Fruit fly (Drosophila melanogaster) whole organism, embryonic: Measurements from ENCODE around the gene Rdl.

ENCODE experiments used
- CG10565 ChIP-seq: fragments of 200-800 bp; sonication (Bioruptor generic); optimal IDR thresholded peaks from 3 replicates; lab custom pipeline; 2016; ENCODE audit warnings: missing biosample characterization, mild to moderate bottlenecking, missing genetic modification characterization
- CG13424 ChIP-seq: fragments of 200-800 bp; sonication (Bioruptor generic); optimal IDR thresholded peaks from 2 replicates; lab custom pipeline; 2019; ENCODE audit warnings: missing biosample characterization, mild to moderate bottlenecking, missing genetic modification characterization, moderate library complexity
- CG15479 ChIP-seq: fragments of 200-800 bp; sonication (Bioruptor generic); optimal IDR thresholded peaks from 3 replicates; lab custom pipeline; 2019; ENCODE audit warnings: missing biosample characterization, mild to moderate bottlenecking, missing genetic modification characterization, moderate library complexity
- CG15601 ChIP-seq: fragments of 200-800 bp; sonication (Bioruptor generic); optimal IDR thresholded peaks from 3 replicates; lab custom pipeline; 2019; ENCODE audit warnings: missing biosample characterization, mild to moderate bottlenecking, missing genetic modification characterization, moderate library complexity
- CG15696 ChIP-seq: fragments of 200-800 bp; sonication (Bioruptor generic); optimal IDR thresholded peaks from 2 replicates; lab custom pipeline; 2019; ENCODE audit warnings: missing biosample characterization, mild to moderate bottlenecking, missing genetic modification characterization, moderate library complexity
- CG17829 ChIP-seq: fragments of 200-800 bp; optimal IDR thresholded peaks from 2 replicates; lab custom pipeline; 2019; ENCODE audit warnings: missing biosample characterization, mild to moderate bottlenecking, missing genetic modification characterization, moderate library complexity
- CG18599 ChIP-seq: fragments of 200-800 bp; sonication (Bioruptor generic); optimal IDR thresholded peaks from 3 replicates; lab custom pipeline; 2017; ENCODE audit warnings: missing biosample characterization, missing genetic modification characterization, mild to moderate bottlenecking, moderate library complexity, missing genetic modification reagents
- CG18619 ChIP-seq: fragments of 200-800 bp; sonication (Bioruptor generic); optimal IDR thresholded peaks from 3 replicates; lab custom pipeline; 2017; ENCODE audit warnings: missing biosample characterization, mild to moderate bottlenecking, missing genetic modification characterization
- CG2120 ChIP-seq: fragments of 200-800 bp; sonication (Bioruptor generic); optimal IDR thresholded peaks from 3 replicates; lab custom pipeline; 2016; ENCODE audit warnings: missing biosample characterization, missing genetic modification characterization
- CG2678 ChIP-seq: fragments of 200-800 bp; sonication (Bioruptor generic); optimal IDR thresholded peaks from 3 replicates; lab custom pipeline; 2019; ENCODE audit warnings: missing biosample characterization, mild to moderate bottlenecking, missing genetic modification characterization, moderate library complexity
- CG3281 ChIP-seq: fragments of 200-800 bp; sonication (Bioruptor generic); optimal IDR thresholded peaks from 3 replicates; lab custom pipeline; 2017; ENCODE audit warnings: missing biosample characterization, mild to moderate bottlenecking, missing genetic modification characterization
- CG34224 ChIP-seq: fragments of 200-800 bp; sonication (Bioruptor generic); IDR thresholded peaks from 3 replicates; pipeline ENCODE4 v1.3.6; 2022; ENCODE audit warnings: missing biosample characterization, missing genetic modification characterization; ENCODE audit not compliant: partially characterized antibody
- CG5245 ChIP-seq: fragments of 200-800 bp; sonication (Bioruptor generic); optimal IDR thresholded peaks from 3 replicates; lab custom pipeline; 2016; ENCODE audit warnings: missing biosample characterization, missing genetic modification characterization
- CG9215 ChIP-seq: fragments of 200-800 bp; sonication (Bioruptor generic); IDR thresholded peaks from 2 replicates; pipeline ENCODE4 v1.3.6; 2022; ENCODE audit warnings: missing biosample characterization, missing genetic modification characterization
- CTCF ChIP-seq: fragments of 200-800 bp; sonication (Bioruptor generic); optimal IDR thresholded peaks from 2 replicates; lab custom pipeline; 2017; ENCODE audit warnings: missing biosample characterization, mild to moderate bottlenecking, missing genetic modification characterization, moderate library complexity
- Deaf1 ChIP-seq: fragments of 200-800 bp; optimal IDR thresholded peaks from 3 replicates; lab custom pipeline; 2019; ENCODE audit warnings: missing biosample characterization, mild to moderate bottlenecking, missing genetic modification characterization, moderate library complexity
- Hey ChIP-seq: fragments of 200-800 bp; sonication (Bioruptor generic); optimal IDR thresholded peaks from 3 replicates; lab custom pipeline; 2018; ENCODE audit warnings: missing biosample characterization, mild to moderate bottlenecking, missing genetic modification characterization
- Hmr ChIP-seq: fragments of 200-800 bp; sonication (Bioruptor generic); optimal IDR thresholded peaks from 3 replicates; lab custom pipeline; 2017; ENCODE audit warnings: mild to moderate bottlenecking, missing biosample characterization, missing genetic modification reagents, missing genetic modification characterization
- Hr39 ChIP-seq: fragments of >200 bp; optimal IDR thresholded peaks from 2 replicates; lab custom pipeline; 2017
- Med ChIP-seq: fragments of 200-800 bp; sonication (Bioruptor generic); peaks from one replicate; lab custom pipeline; 2016; ENCODE audit warnings: missing biosample characterization, missing genetic modification characterization, mild to moderate bottlenecking, inconsistent platforms, moderate library complexity
- Meics ChIP-seq: fragments of 200-800 bp; sonication (Bioruptor generic); optimal IDR thresholded peaks from 2 replicates; lab custom pipeline; 2017; ENCODE audit warnings: missing biosample characterization, mild to moderate bottlenecking, missing genetic modification characterization
- NK7.1 ChIP-seq: fragments of 200-800 bp; sonication (Bioruptor generic); optimal IDR thresholded peaks from 3 replicates; lab custom pipeline; 2016; ENCODE audit warnings: missing biosample characterization, missing genetic modification characterization
- Ravus ChIP-seq: fragments of 200-800 bp; sonication (Bioruptor generic); IDR thresholded peaks from 2 replicates; pipeline ENCODE4 v1.3.6; 2022; ENCODE audit warnings: missing biosample characterization, missing genetic modification characterization
- Sox102F ChIP-seq: fragments of 200-800 bp; sonication (Bioruptor generic); optimal IDR thresholded peaks from 2 replicates; lab custom pipeline; 2018; ENCODE audit warnings: missing biosample characterization, mild to moderate bottlenecking, missing genetic modification characterization, moderate library complexity
- abd-A ChIP-seq: fragments of 200-800 bp; sonication (Bioruptor generic); optimal IDR thresholded peaks from 3 replicates; lab custom pipeline; 2019; ENCODE audit warnings: missing biosample characterization, mild to moderate bottlenecking, missing genetic modification characterization, moderate library complexity
- bsh ChIP-seq, 2 experiments: fragments of 200-800 bp; sonication (Bioruptor generic); optimal IDR thresholded peaks; 2 replicates each; lab custom pipeline; 2017 to 2018; ENCODE audit warnings: mild to moderate bottlenecking in 2 of 2, missing biosample characterization in 2 of 2, missing genetic modification characterization in 2 of 2, moderate library complexity in 1 of 2
- cwo ChIP-seq: fragments of 200-800 bp; sonication (Bioruptor generic); optimal IDR thresholded peaks from 3 replicates; lab custom pipeline; 2017; ENCODE audit warnings: missing biosample characterization, missing genetic modification characterization, mild to moderate bottlenecking, moderate library complexity, missing genetic modification reagents
- dysf ChIP-seq: fragments of 200-800 bp; sonication (Bioruptor generic); IDR thresholded peaks from 3 replicates; pipeline ENCODE4 v1.3.6; 2022; ENCODE audit warnings: missing biosample characterization, missing genetic modification characterization
- gsb-n ChIP-seq: fragments of 200-800 bp; sonication (Bioruptor generic); optimal IDR thresholded peaks from 3 replicates; lab custom pipeline; 2018; ENCODE audit warnings: missing biosample characterization, mild to moderate bottlenecking, missing genetic modification characterization
- lab ChIP-seq: fragments of 200-800 bp; sonication (Bioruptor generic); optimal IDR thresholded peaks from 3 replicates; lab custom pipeline; 2017; ENCODE audit warnings: missing biosample characterization, missing genetic modification characterization, mild to moderate bottlenecking, moderate library complexity, missing genetic modification reagents
- lola ChIP-seq, 3 experiments: fragments of >200 bp in 2 of 3; fragments of 200-800 bp in 1 of 3; sonication (Bioruptor generic) in 1 of 3; optimal IDR thresholded peaks; 2 replicates each; lab custom pipeline; 2017 to 2019; ENCODE audit warnings: missing biosample characterization in 3 of 3, missing genetic modification characterization in 3 of 3, mild to moderate bottlenecking in 1 of 3, moderate library complexity in 1 of 3
- slbo ChIP-seq: fragments of 200-800 bp; sonication (Bioruptor generic); IDR thresholded peaks from 2 replicates; pipeline ENCODE4 v1.3.6; 2022; ENCODE audit warnings: missing biosample characterization, missing genetic modification characterization
- so ChIP-seq: fragments of 200-800 bp; sonication (Bioruptor generic); IDR thresholded peaks from 3 replicates; pipeline ENCODE4 v1.3.6; 2022; ENCODE audit warnings: missing biosample characterization, missing genetic modification characterization
- vvl ChIP-seq: fragments of 200-800 bp; sonication (Bioruptor generic); IDR thresholded peaks from 2 replicates; pipeline ENCODE4 v1.3.6; 2022; ENCODE audit warnings: missing biosample characterization, missing genetic modification characterization

Rdl gene

DNA sequence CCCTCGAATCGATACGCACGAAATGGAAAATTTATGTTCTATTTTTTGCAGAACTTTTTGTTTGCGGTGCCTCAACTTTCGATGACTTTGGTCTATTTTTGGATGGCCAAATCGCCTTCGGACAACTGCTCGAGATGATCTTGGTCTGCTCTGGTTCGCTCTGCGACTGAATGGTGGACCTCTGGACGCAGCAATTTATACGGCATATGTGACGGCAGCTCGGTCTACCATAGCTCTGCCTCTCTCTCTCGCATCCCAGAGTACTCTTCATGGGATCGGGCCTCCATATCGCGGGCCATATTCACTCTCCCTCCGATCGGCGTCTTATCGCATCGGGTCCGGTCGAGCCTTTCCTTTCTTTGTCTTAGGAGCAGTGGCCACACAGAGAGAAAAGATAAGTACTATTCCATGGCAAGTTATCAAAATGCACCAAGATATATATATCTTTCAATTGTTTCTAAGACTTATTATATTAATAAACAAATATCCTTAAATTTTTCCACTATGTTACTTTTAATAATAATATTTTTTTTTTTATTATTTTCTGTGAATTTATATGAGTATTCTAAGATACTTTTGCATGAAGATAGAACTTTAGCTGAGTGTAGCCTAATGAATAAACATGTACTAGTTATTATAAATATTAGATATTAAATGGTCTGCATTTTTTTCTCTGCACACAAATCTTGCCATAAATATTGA is 26.9 kb upstream of the Rdl start, which contains the start of gene Slc45-1 (continued):
- TF ChIP-seq CG5245, result no peak
- TF ChIP-seq CG15696 (tag; lab: Kevin White, UChicago), result no peak
- TF ChIP-seq lola (GFP tag; optimal IDR thresholded peaks at IDR 0.05; lab: Kevin White, UChicago), result no peak

- TF ChIP-seq CG10565, result no peak
- TF ChIP-seq vvl (GFP tag; lab: Robert Waterston, UW), result no peak
- TF ChIP-seq Meics (GFP tag; lab: Kevin White, UChicago), result peak; percentile 38
- no peak for TF ChIP-seq CG13424 (tag; lab: Kevin White, UChicago)
- TF ChIP-seq bsh (GFP tag; optimal IDR thresholded peaks at IDR 0.05; lab: Kevin White, UChicago), result no peak
- no peak for TF ChIP-seq NK7.1
- TF ChIP-seq so (GFP tag; lab: Robert Waterston, UW), result no peak
- TF ChIP-seq slbo (GFP tag; lab: Robert Waterston, UW), result 0 out of 2 replicates have a peak, but pooled peaks have one; percentile 13
- peak; percentile 6 for TF ChIP-seq CG3281 (GFP tag; lab: Kevin White, UChicago)
- TF ChIP-seq CG17829, result no peak
- no peak for TF ChIP-seq CG15601 (tag; lab: Kevin White, UChicago)
- TF ChIP-seq cwo, result peak; percentile 3
- no peak for TF ChIP-seq CG18619
- peak; percentile 28 for TF ChIP-seq Hmr (GFP tag; lab: Kevin White, UChicago)
- TF ChIP-seq Hey (tag; lab: Kevin White, UChicago), result no peak
- TF ChIP-seq Ravus (GFP tag; lab: Robert Waterston, UW), result no peak
- no peak for TF ChIP-seq dysf (GFP tag; lab: Robert Waterston, UW)
- no peak for TF ChIP-seq CG15479 (GFP tag; lab: Kevin White, UChicago)
- peak; percentile 71 for TF ChIP-seq Deaf1 (tag; lab: Kevin White, UChicago)
- no peak for TF ChIP-seq Med (GFP tag; lab: Kevin White, UChicago)
- peak; percentile 33 for TF ChIP-seq CG2678 (tag; lab: Kevin White, UChicago)
- TF ChIP-seq CG2120 (GFP tag; lab: Kevin White, UChicago), result no peak
- TF ChIP-seq gsb-n (tag; lab: Kevin White, UChicago), result no peak
- no peak for TF ChIP-seq CG34224 (GFP tag; lab: Robert Waterston, UW)
- TF ChIP-seq lab (GFP tag; lab: Kevin White, UChicago), result peak; percentile 45
- TF ChIP-seq CG18599, result peak; percentile 66
- TF ChIP-seq CTCF (GFP tag; lab: Kevin White, UChicago), result no peak
These were observed 11.1 kb upstream of the Rdl start for dm6 chr3L:9193003-9193402.

dm6 chr3L:9188622-9189021 is 6.7 kb upstream of the Rdl start:
- TF ChIP-seq abd-A (tag; lab: Kevin White, UChicago) (peak; percentile 90), Sox102F (no peak)
- TF ChIP-seq, all 482 proteins: peak for 1

- TF ChIP-seq CG9215 (GFP tag; lab: Robert Waterston, UW) (no peak), Hr39 (peak; percentile 86)
These were observed 30.7 kb downstream of the Rdl start for dm6 chr3L:9151183-9151786.
